Worm (Caenorhabditis elegans) whole organism, late embryonic: ENCODE results near the gene sam-4.

ENCODE experiments used
- C08G9.2 ChIP-seq: sonication (generic microtip); optimal IDR thresholded peaks from 2 replicates; lab custom pipeline; 2016; ENCODE audit warnings: mild to moderate bottlenecking, missing genetic modification characterization, moderate library complexity, missing compliant biosample characterization
- C38D4.7 ChIP-seq: fragments of 200-800 bp; sonication (Bioruptor generic); optimal IDR thresholded peaks from 2 replicates; lab custom pipeline; 2018; ENCODE audit warnings: mild to moderate bottlenecking, missing genetic modification characterization, moderate library complexity, missing compliant biosample characterization
- ahr-1 ChIP-seq: sonication (generic microtip); optimal IDR thresholded peaks from 2 replicates; lab custom pipeline; 2016; ENCODE audit warnings: missing genetic modification characterization, missing compliant biosample characterization
- ama-1 ChIP-seq: fragments of 150-350 bp; optimal IDR thresholded peaks from 2 replicates; lab custom pipeline; 2014
- ceh-19 ChIP-seq: fragments of 200-800 bp; sonication (Bioruptor generic); optimal IDR thresholded peaks from 2 replicates; lab custom pipeline; 2018; ENCODE audit warnings: mild to moderate bottlenecking, missing genetic modification characterization, missing compliant biosample characterization
- ceh-30 ChIP-seq: fragments of 150-350 bp; optimal IDR thresholded peaks from 2 replicates; lab custom pipeline; 2014; ENCODE audit warnings: missing biosample characterization, missing genetic modification characterization
- ceh-45 ChIP-seq: fragments of 200-800 bp; sonication (Bioruptor generic); IDR thresholded peaks from 2 replicates; pipeline ENCODE4 v1.3.6; 2022; ENCODE audit warnings: missing genetic modification reagents, missing genetic modification characterization, missing compliant biosample characterization
- elt-2 ChIP-seq: sonication (generic microtip); optimal IDR thresholded peaks from 2 replicates; lab custom pipeline; 2016; ENCODE audit warnings: missing genetic modification reagents, missing genetic modification characterization, missing compliant biosample characterization
- elt-4 ChIP-seq: sonication (generic microtip); optimal IDR thresholded peaks from 2 replicates; lab custom pipeline; 2016; ENCODE audit warnings: missing genetic modification characterization, missing compliant biosample characterization
- eyg-1 ChIP-seq: sonication (generic microtip); optimal IDR thresholded peaks from 2 replicates; lab custom pipeline; 2016; ENCODE audit warnings: missing genotype, missing genetic modification characterization, missing compliant biosample characterization
- fkh-6 ChIP-seq: sonication (generic microtip); optimal IDR thresholded peaks from 2 replicates; lab custom pipeline; 2016; ENCODE audit warnings: missing genetic modification characterization, missing compliant biosample characterization
- gmeb-2 ChIP-seq: sonication (generic microtip); optimal IDR thresholded peaks from 2 replicates; lab custom pipeline; 2016; ENCODE audit warnings: missing genetic modification characterization, inconsistent platforms, missing compliant biosample characterization
- hlh-13 ChIP-seq: fragments of 200-800 bp; sonication (Bioruptor generic); optimal IDR thresholded peaks from 2 replicates; lab custom pipeline; 2018; ENCODE audit warnings: mild to moderate bottlenecking, missing genetic modification characterization, missing compliant biosample characterization
- hlh-30 ChIP-seq: sonication (generic microtip); optimal IDR thresholded peaks from 2 replicates; lab custom pipeline; 2017; ENCODE audit warnings: antibody characterized with exemption, missing genetic modification characterization, missing compliant biosample characterization; ENCODE audit not compliant: insufficient read depth
- hlh-8 ChIP-seq: sonication (generic microtip); optimal IDR thresholded peaks from 2 replicates; lab custom pipeline; 2016; ENCODE audit warnings: missing genotype, missing genetic modification characterization, missing compliant biosample characterization
- lim-6 ChIP-seq: sonication (generic microtip); optimal IDR thresholded peaks from 2 replicates; lab custom pipeline; 2016; ENCODE audit warnings: missing genetic modification characterization, missing compliant biosample characterization
- lin-11 ChIP-seq: fragments of 200-800 bp; sonication (Bioruptor generic); optimal IDR thresholded peaks from 2 replicates; lab custom pipeline; 2018; ENCODE audit warnings: mild to moderate bottlenecking, missing genetic modification characterization, missing compliant biosample characterization
- madf-2 ChIP-seq: sonication (generic microtip); optimal IDR thresholded peaks from 2 replicates; lab custom pipeline; 2017; ENCODE audit warnings: missing genetic modification characterization, missing compliant biosample characterization
- nhr-232 ChIP-seq: sonication (generic microtip); optimal IDR thresholded peaks from 2 replicates; lab custom pipeline; 2016; ENCODE audit warnings: missing genetic modification characterization, missing compliant biosample characterization
- pag-3 ChIP-seq: sonication (generic microtip); optimal IDR thresholded peaks from 2 replicates; lab custom pipeline; 2016; ENCODE audit warnings: missing compliant biosample characterization, missing genetic modification characterization, borderline replicate concordance
- pat-9 ChIP-seq: fragments of 200-800 bp; sonication (Bioruptor generic); optimal IDR thresholded peaks from 2 replicates; lab custom pipeline; 2018; ENCODE audit warnings: mild to moderate bottlenecking, missing genetic modification characterization, moderate library complexity, missing compliant biosample characterization
- pax-1 ChIP-seq: fragments of 150-350 bp; optimal IDR thresholded peaks from 2 replicates; lab custom pipeline; 2014; ENCODE audit warnings: missing biosample characterization, missing genetic modification characterization
- pha-2 ChIP-seq: sonication (generic microtip); optimal IDR thresholded peaks from 2 replicates; lab custom pipeline; 2017; ENCODE audit warnings: mild to moderate bottlenecking, missing genetic modification characterization, missing compliant biosample characterization
- pha-4 ChIP-seq: fragments of 150-350 bp; optimal IDR thresholded peaks from 2 replicates; lab custom pipeline; 2018; ENCODE audit warnings: missing biosample characterization, missing genetic modification reagents, missing genetic modification characterization
- pqm-1 ChIP-seq: sonication (generic microtip); optimal IDR thresholded peaks from 2 replicates; lab custom pipeline; 2016; ENCODE audit warnings: missing genetic modification characterization, missing compliant biosample characterization
- pros-1 ChIP-seq: fragments of 150-350 bp; optimal IDR thresholded peaks from 2 replicates; lab custom pipeline; 2014; ENCODE audit warnings: missing biosample characterization, missing genetic modification reagents, missing genetic modification characterization
- rnt-1 ChIP-seq: sonication (generic microtip); optimal IDR thresholded peaks from 2 replicates; lab custom pipeline; 2016; ENCODE audit warnings: missing genetic modification characterization, missing compliant biosample characterization
- sdc-2 ChIP-seq: sonication (generic microtip); optimal IDR thresholded peaks from 2 replicates; lab custom pipeline; 2016; ENCODE audit warnings: missing genotype, missing genetic modification characterization, missing compliant biosample characterization
- syd-9 ChIP-seq: sonication (generic microtip); optimal IDR thresholded peaks from 2 replicates; lab custom pipeline; 2016; ENCODE audit warnings: mild to moderate bottlenecking, missing genetic modification characterization, moderate library complexity, missing compliant biosample characterization
- tbx-7 ChIP-seq: sonication (generic microtip); optimal IDR thresholded peaks from 2 replicates; lab custom pipeline; 2016; ENCODE audit warnings: missing genotype, missing genetic modification characterization, missing compliant biosample characterization
- ttx-3 ChIP-seq: sonication (generic microtip); optimal IDR thresholded peaks from 2 replicates; lab custom pipeline; 2016; ENCODE audit warnings: missing genetic modification reagents, missing genetic modification characterization, missing compliant biosample characterization
- unc-3 ChIP-seq, 2 experiments: fragments of 200-800 bp in 1 of 2; sonication (Bioruptor generic) in 1 of 2; sonication (generic microtip) in 1 of 2; conservative IDR thresholded peaks in 1 of 2; optimal IDR thresholded peaks in 1 of 2; 2 replicates each; pipeline versions ENCODE4 v1.3.6 to Lab custom; 2016 to 2022; ENCODE audit warnings: missing compliant biosample characterization in 2 of 2, missing genetic modification characterization in 2 of 2, missing genetic modification reagents in 1 of 2
- unc-42 ChIP-seq: sonication (generic microtip); optimal IDR thresholded peaks from 2 replicates; lab custom pipeline; 2016; ENCODE audit warnings: missing genotype, missing genetic modification characterization, missing compliant biosample characterization
- ztf-16 ChIP-seq: sonication (generic microtip); optimal IDR thresholded peaks from 2 replicates; lab custom pipeline; 2017; ENCODE audit warnings: missing genetic modification characterization, missing compliant biosample characterization

Gene sam-4

ce11 chrII:5698869-5699268, 49.8 kb upstream of the sam-4 start, which contains the start of the genes C25H3.10 and C25H3.1:
Gene C25H3.10, minus strand, starts transcription at chrII:5698969.
Gene C25H3.1, plus strand, starts transcription at chrII:5699071.
- no peak for TF ChIP-seq sdc-2
- no peak for TF ChIP-seq gmeb-2 (tag; lab: Kevin White, UChicago)
- TF ChIP-seq pha-2 (tag; lab: Kevin White, UChicago), result no peak
- no peak for TF ChIP-seq rnt-1
- no peak for TF ChIP-seq ttx-3 (tag; lab: Kevin White, UChicago)
- TF ChIP-seq C38D4.7, result no peak
- TF ChIP-seq ceh-45, result no peak
- TF ChIP-seq ahr-1 (tag; lab: Kevin White, UChicago), result no peak

ce11 chrII:5698254-5698653, 49.2 kb upstream of the sam-4 start:
- TF ChIP-seq hlh-30 (tag; lab: Kevin White, UChicago), result no peak
- peak; percentile 29 for TF ChIP-seq elt-2 (tag; lab: Kevin White, UChicago)

DNA sequence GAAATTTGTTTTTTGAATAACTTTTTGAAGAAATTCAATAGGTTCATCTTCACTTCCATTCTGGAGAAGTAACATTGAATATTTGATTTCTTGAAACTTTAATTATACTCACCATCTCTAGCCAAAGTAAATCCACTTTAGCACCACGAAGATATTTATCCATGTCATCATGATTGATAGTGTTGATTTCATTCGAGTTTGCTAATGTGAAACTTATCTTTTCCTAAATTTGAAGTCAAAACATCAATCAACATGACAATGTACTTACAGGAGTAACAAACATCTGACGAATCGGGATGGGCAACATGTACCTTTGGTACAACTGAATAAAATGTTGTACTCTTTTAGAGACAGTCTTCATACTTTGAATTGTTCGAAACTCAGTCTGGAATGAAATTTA, 48.3 kb upstream of the sam-4 start:
- no peak for TF ChIP-seq rnt-1

- TF ChIP-seq nhr-232 (tag; lab: Kevin White, UChicago), result no peak
- TF ChIP-seq pag-3 (tag; lab: Kevin White, UChicago), result no peak
- TF ChIP-seq ceh-30, result no peak
- no peak for TF ChIP-seq pha-4 (tag; lab: Kevin White, UChicago)
- no peak for TF ChIP-seq ceh-19
- TF ChIP-seq syd-9 (tag; lab: Kevin White, UChicago), result no peak
- no peak for TF ChIP-seq lim-6
- no peak for TF ChIP-seq tbx-7 (tag; lab: Kevin White, UChicago)
- no peak for TF ChIP-seq pros-1 (tag; lab: Kevin White, UChicago)
- TF ChIP-seq gmeb-2 (tag; lab: Kevin White, UChicago), result no peak
- no peak for TF ChIP-seq elt-4 (tag; lab: Kevin White, UChicago)
- TF ChIP-seq hlh-13 (GFP tag; lab: Kevin White, UChicago), result no peak
- TF ChIP-seq fkh-6 (tag; lab: Kevin White, UChicago), result no peak
- TF ChIP-seq ttx-3 (tag; lab: Kevin White, UChicago), result no peak
- TF ChIP-seq ztf-16 (tag; lab: Kevin White, UChicago), result no peak
- no peak for TF ChIP-seq pax-1 (tag; lab: Kevin White, UChicago)
- TF ChIP-seq rnt-1, result no peak
- no peak for TF ChIP-seq ama-1 (lab: Kevin White, UChicago)
These were observed 47.1 kb upstream of the sam-4 start for ce11 chrII:5696218-5696617.

- TF ChIP-seq pqm-1 (tag; lab: Kevin White, UChicago), result no peak
- no peak for TF ChIP-seq pat-9 (tag; lab: Kevin White, UChicago)
- no peak for TF ChIP-seq sdc-2
- no peak for TF ChIP-seq unc-3 (GFP tag; conservative IDR thresholded peaks at IDR 0.05; lab: Robert Waterston, UW)
- TF ChIP-seq unc-3 (tag; optimal IDR thresholded peaks at IDR 0.05; lab: Kevin White, UChicago), result no peak
- TF ChIP-seq ama-1 (lab: Kevin White, UChicago), result no peak
- TF ChIP-seq hlh-8, result no peak
- no peak for TF ChIP-seq ceh-45
- no peak for TF ChIP-seq eyg-1 (tag; lab: Kevin White, UChicago)
- no peak for TF ChIP-seq lin-11 (tag; lab: Kevin White, UChicago)
- no peak for TF ChIP-seq madf-2 (tag; lab: Kevin White, UChicago)
- no peak for TF ChIP-seq C08G9.2
- no peak for TF ChIP-seq ahr-1 (tag; lab: Kevin White, UChicago)
- no peak for TF ChIP-seq unc-42 (tag; lab: Kevin White, UChicago)
These were observed 45.7 kb upstream of the sam-4 start, which contains the start of gene C25H3.14 for ce11 chrII:5694798-5695197. Gene C25H3.14, plus strand, starts transcription at chrII:5695098.
